Fruit fly (Drosophila melanogaster) whole organism, prepupa: ENCODE results near the gene Cad99C.

Experiments
- Blimp-1 ChIP-seq: fragments of 200-800 bp; sonication (Bioruptor generic); optimal IDR thresholded peaks from 3 replicates; lab custom pipeline; 2017; ENCODE audit warnings: missing biosample characterization, missing genetic modification characterization, mild to moderate bottlenecking, moderate library complexity, missing genetic modification reagents
- CG10631 ChIP-seq: fragments of 200-800 bp; sonication (Bioruptor generic); optimal IDR thresholded peaks from 2 replicates; lab custom pipeline; 2016; ENCODE audit warnings: missing biosample characterization, missing genetic modification characterization
- CG10669 ChIP-seq: fragments of 200-800 bp; sonication (Bioruptor generic); optimal IDR thresholded peaks from 3 replicates; lab custom pipeline; 2018; ENCODE audit warnings: missing biosample characterization, mild to moderate bottlenecking, missing genetic modification characterization, moderate library complexity
- CG11902 ChIP-seq: fragments of 200-800 bp; sonication (Bioruptor generic); optimal IDR thresholded peaks from 3 replicates; lab custom pipeline; 2016; ENCODE audit warnings: missing biosample characterization, missing genetic modification characterization
- CG15336 ChIP-seq: fragments of 200-800 bp; sonication (Bioruptor generic); IDR thresholded peaks from 2 replicates; pipeline ENCODE4 v1.3.6; 2022; ENCODE audit warnings: missing biosample characterization, missing genetic modification characterization
- CG3032 ChIP-seq: fragments of 200-800 bp; optimal IDR thresholded peaks from 2 replicates; lab custom pipeline; 2019; ENCODE audit warnings: missing biosample characterization, mild to moderate bottlenecking, missing genetic modification characterization, moderate library complexity
- CG32006 ChIP-seq: fragments of 200-800 bp; sonication (Bioruptor generic); optimal IDR thresholded peaks from 3 replicates; lab custom pipeline; 2017; ENCODE audit warnings: missing biosample characterization, mild to moderate bottlenecking, missing genetic modification characterization
- CG34406 ChIP-seq: fragments of 200-800 bp; sonication (Bioruptor generic); optimal IDR thresholded peaks from 3 replicates; lab custom pipeline; 2016; ENCODE audit warnings: missing biosample characterization, missing genetic modification characterization
- CG3919 ChIP-seq: fragments of 200-800 bp; sonication (Bioruptor generic); optimal IDR thresholded peaks from 3 replicates; lab custom pipeline; 2016; ENCODE audit warnings: missing biosample characterization, missing genetic modification characterization
- CG4318 ChIP-seq: fragments of 200-800 bp; sonication (Bioruptor generic); optimal IDR thresholded peaks from 3 replicates; lab custom pipeline; 2017; ENCODE audit warnings: missing biosample characterization, mild to moderate bottlenecking, missing genetic modification characterization
- CG6163 ChIP-seq: fragments of 200-800 bp; sonication (Bioruptor generic); IDR thresholded peaks from 3 replicates; pipeline ENCODE4 v1.3.6; 2022; ENCODE audit warnings: missing biosample characterization, missing genetic modification characterization
- CG6792 ChIP-seq: fragments of 200-800 bp; sonication (Bioruptor generic); optimal IDR thresholded peaks from 3 replicates; lab custom pipeline; 2016; ENCODE audit warnings: missing biosample characterization, missing genetic modification characterization
- CG6808 ChIP-seq: fragments of 200-800 bp; sonication (Bioruptor generic); optimal IDR thresholded peaks from 3 replicates; lab custom pipeline; 2017; ENCODE audit warnings: missing biosample characterization, missing genetic modification characterization, mild to moderate bottlenecking, moderate library complexity, missing genetic modification reagents
- CG6854 ChIP-seq: fragments of 200-800 bp; sonication (Bioruptor generic); optimal IDR thresholded peaks from 2 replicates; lab custom pipeline; 2017; ENCODE audit warnings: missing biosample characterization, mild to moderate bottlenecking, missing genetic modification characterization
- CG7368 ChIP-seq: fragments of 200-800 bp; sonication (Bioruptor generic); optimal IDR thresholded peaks from 3 replicates; lab custom pipeline; 2016; ENCODE audit warnings: missing biosample characterization, missing genetic modification characterization
- CG8119 ChIP-seq: fragments of 200-800 bp; sonication (Bioruptor generic); IDR thresholded peaks from 3 replicates; pipeline ENCODE4 v1.3.6; 2022; ENCODE audit warnings: missing biosample characterization, missing genetic modification characterization
- CG8319 ChIP-seq: fragments of 200-800 bp; sonication (Bioruptor generic); optimal IDR thresholded peaks from 3 replicates; lab custom pipeline; 2016; ENCODE audit warnings: missing biosample characterization, missing genetic modification characterization
- CG9139 ChIP-seq: fragments of 200-800 bp; sonication (Bioruptor generic); optimal IDR thresholded peaks from 3 replicates; lab custom pipeline; 2017; ENCODE audit warnings: missing biosample characterization, mild to moderate bottlenecking, missing genetic modification characterization
- Eip75B ChIP-seq: fragments of 200-800 bp; sonication (Bioruptor generic); optimal IDR thresholded peaks from 3 replicates; lab custom pipeline; 2016; ENCODE audit warnings: missing biosample characterization, missing genetic modification characterization
- Eip78C ChIP-seq: fragments of 200-800 bp; sonication (Bioruptor generic); peaks from one replicate; lab custom pipeline; 2016; ENCODE audit warnings: missing biosample characterization, missing genetic modification characterization
- Eip93F ChIP-seq: fragments of 200-800 bp; sonication (Bioruptor generic); optimal IDR thresholded peaks from 2 replicates; lab custom pipeline; 2016; ENCODE audit warnings: missing biosample characterization, mild to moderate bottlenecking, missing genetic modification characterization
- Ets21C ChIP-seq: fragments of 200-800 bp; sonication (Bioruptor generic); optimal IDR thresholded peaks from 3 replicates; lab custom pipeline; 2016; ENCODE audit warnings: missing biosample characterization, missing genetic modification characterization
- Hr38 ChIP-seq: sonication (Bioruptor generic); optimal IDR thresholded peaks from 2 replicates; lab custom pipeline; 2016; ENCODE audit warnings: missing biosample characterization, missing genetic modification characterization
- Hr39 ChIP-seq: fragments of 200-800 bp; sonication (Bioruptor generic); optimal IDR thresholded peaks from 2 replicates; lab custom pipeline; 2016; ENCODE audit warnings: missing biosample characterization, missing genetic modification characterization
- Hr4 ChIP-seq: fragments of 200-800 bp; sonication (Bioruptor generic); optimal IDR thresholded peaks from 3 replicates; lab custom pipeline; 2016; ENCODE audit warnings: missing biosample characterization, missing genetic modification characterization
- Lpt ChIP-seq: fragments of 200-800 bp; sonication (Bioruptor generic); optimal IDR thresholded peaks from 3 replicates; lab custom pipeline; 2016; ENCODE audit warnings: missing biosample characterization, missing genetic modification characterization
- Met ChIP-seq: fragments of 200-800 bp; sonication (Bioruptor generic); optimal IDR thresholded peaks from 3 replicates; lab custom pipeline; 2016; ENCODE audit warnings: missing biosample characterization, missing genetic modification characterization
- OdsH ChIP-seq: fragments of 200-800 bp; sonication (Bioruptor generic); optimal IDR thresholded peaks from 3 replicates; lab custom pipeline; 2016; ENCODE audit warnings: missing biosample characterization, missing genetic modification characterization
- Smox ChIP-seq: fragments of 200-800 bp; sonication (Bioruptor generic); optimal IDR thresholded peaks from 3 replicates; lab custom pipeline; 2016; ENCODE audit warnings: missing biosample characterization, missing genetic modification characterization
- Sox102F ChIP-seq: fragments of 200-800 bp; sonication (Bioruptor generic); optimal IDR thresholded peaks from 2 replicates; lab custom pipeline; 2016; ENCODE audit warnings: missing biosample characterization, mild to moderate bottlenecking, missing genetic modification characterization
- Sox15 ChIP-seq: fragments of 200-800 bp; sonication (Bioruptor generic); optimal IDR thresholded peaks from 3 replicates; lab custom pipeline; 2016; ENCODE audit warnings: missing biosample characterization, missing genetic modification characterization
- acj6 ChIP-seq: fragments of 200-800 bp; sonication (Bioruptor generic); optimal IDR thresholded peaks from 3 replicates; lab custom pipeline; 2016; ENCODE audit warnings: missing biosample characterization, missing genetic modification characterization
- cyc ChIP-seq: fragments of 200-800 bp; sonication (Bioruptor generic); optimal IDR thresholded peaks from 3 replicates; lab custom pipeline; 2016; ENCODE audit warnings: missing biosample characterization, missing genetic modification characterization
- dac ChIP-seq: fragments of 200-800 bp; sonication (Bioruptor generic); optimal IDR thresholded peaks from 2 replicates; lab custom pipeline; 2017; ENCODE audit warnings: missing biosample characterization, mild to moderate bottlenecking, missing genetic modification characterization
- dsx ChIP-seq: fragments of 200-800 bp; optimal IDR thresholded peaks from 3 replicates; lab custom pipeline; 2019; ENCODE audit warnings: missing biosample characterization, mild to moderate bottlenecking, missing genetic modification characterization, moderate library complexity; ENCODE audit not compliant: poor library complexity, severe bottlenecking
- eg ChIP-seq: fragments of 200-800 bp; sonication (Bioruptor generic); IDR thresholded peaks from 3 replicates; pipeline ENCODE4 v1.3.6; 2022; ENCODE audit warnings: missing biosample characterization, missing genetic modification characterization
- esn ChIP-seq: fragments of 200-800 bp; sonication (Bioruptor generic); optimal IDR thresholded peaks from 2 replicates; lab custom pipeline; 2016; ENCODE audit warnings: missing biosample characterization, mild to moderate bottlenecking, missing genetic modification characterization, moderate library complexity
- fd59A ChIP-seq: fragments of 200-800 bp; sonication (Bioruptor generic); optimal IDR thresholded peaks from 2 replicates; lab custom pipeline; 2017; ENCODE audit warnings: missing biosample characterization, mild to moderate bottlenecking, missing genetic modification characterization, missing genetic modification reagents
- fd85E ChIP-seq: fragments of 200-800 bp; sonication (Bioruptor generic); optimal IDR thresholded peaks from 3 replicates; lab custom pipeline; 2016; ENCODE audit warnings: missing biosample characterization, missing genetic modification characterization
- fkh ChIP-seq: fragments of 200-800 bp; sonication (Bioruptor generic); optimal IDR thresholded peaks from 3 replicates; lab custom pipeline; 2017; ENCODE audit warnings: missing biosample characterization, mild to moderate bottlenecking, missing genetic modification characterization, moderate library complexity
- lz ChIP-seq: fragments of 200-800 bp; sonication (Bioruptor generic); optimal IDR thresholded peaks from 3 replicates; lab custom pipeline; 2016; ENCODE audit warnings: missing biosample characterization, missing genetic modification characterization
- net ChIP-seq: fragments of 200-800 bp; sonication (Bioruptor generic); optimal IDR thresholded peaks from 3 replicates; lab custom pipeline; 2016; ENCODE audit warnings: missing biosample characterization, missing genetic modification characterization
- spab ChIP-seq: fragments of 200-800 bp; sonication (Bioruptor generic); optimal IDR thresholded peaks from 2 replicates; lab custom pipeline; 2017; ENCODE audit warnings: missing biosample characterization, mild to moderate bottlenecking, missing genetic modification characterization, missing genetic modification reagents
- svp ChIP-seq: fragments of 200-800 bp; sonication (Bioruptor generic); peaks from one replicate; lab custom pipeline; 2016; ENCODE audit warnings: missing biosample characterization, missing genetic modification characterization
- topi ChIP-seq: fragments of 200-800 bp; sonication (Bioruptor generic); optimal IDR thresholded peaks from 3 replicates; lab custom pipeline; 2016; ENCODE audit warnings: missing biosample characterization, missing genetic modification characterization

The Cad99C gene

DNA sequence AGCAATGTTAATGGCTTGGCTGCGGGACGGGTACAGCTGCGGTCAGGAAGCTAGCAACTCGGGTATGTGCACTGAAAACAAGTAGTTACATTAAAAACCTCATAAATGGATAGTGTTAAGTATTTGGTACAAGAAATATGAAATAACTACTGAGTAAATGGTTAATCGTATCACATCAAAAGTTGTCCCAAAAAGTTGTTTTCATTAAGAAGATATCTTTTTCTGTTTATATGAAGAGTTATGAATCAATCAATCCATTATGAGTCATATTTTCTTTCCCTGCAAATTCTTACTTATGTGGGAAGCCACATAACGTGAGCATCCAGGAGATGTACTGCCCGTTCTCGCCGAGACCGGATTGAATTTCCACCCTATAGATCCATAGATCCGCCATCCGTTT lies 2.7 kb upstream of the Cad99C start (continued):
- TF ChIP-seq acj6 (GFP tag; lab: Kevin White, UChicago): peak; percentile 10
- TF ChIP-seq Hr38 (GFP tag; lab: Kevin White, UChicago): no peak
- TF ChIP-seq CG8119 (GFP tag; lab: Robert Waterston, UW): peak; percentile 21; the same call in 1 of the 3 replicates
- TF ChIP-seq dac (GFP tag; lab: Kevin White, UChicago): no peak
- TF ChIP-seq CG11902 (GFP tag; lab: Kevin White, UChicago): no peak
- TF ChIP-seq spab (GFP tag; lab: Kevin White, UChicago): peak; percentile 15
- TF ChIP-seq CG7368 (GFP tag; lab: Kevin White, UChicago): no peak
- TF ChIP-seq cyc (GFP tag; lab: Kevin White, UChicago): no peak
- TF ChIP-seq CG6163: 0 out of 3 replicates have a peak, but pooled peaks have one; percentile 13
- no peak for TF ChIP-seq Hr39 (GFP tag; lab: Kevin White, UChicago)
- TF ChIP-seq Blimp-1 (GFP tag; lab: Kevin White, UChicago): no peak
- no peak for TF ChIP-seq lz (GFP tag; lab: Kevin White, UChicago)
- no peak for TF ChIP-seq Lpt (GFP tag; lab: Kevin White, UChicago)
- no peak for TF ChIP-seq eg (GFP tag; lab: Robert Waterston, UW)
- no peak for TF ChIP-seq fkh (GFP tag; lab: Kevin White, UChicago)
- TF ChIP-seq CG8319: no peak
- TF ChIP-seq CG4318 (GFP tag; lab: Kevin White, UChicago): no peak
- no peak for TF ChIP-seq CG6854 (GFP tag; lab: Kevin White, UChicago)
- no peak for TF ChIP-seq fd85E (GFP tag; lab: Kevin White, UChicago)
- TF ChIP-seq CG34406 (GFP tag; lab: Kevin White, UChicago): no peak
- no peak for TF ChIP-seq CG9139 (GFP tag; lab: Kevin White, UChicago)
- TF ChIP-seq esn (GFP tag; lab: Kevin White, UChicago): no peak
- TF ChIP-seq Hr4 (GFP tag; lab: Kevin White, UChicago): no peak
- no peak for TF ChIP-seq CG6792 (GFP tag; lab: Kevin White, UChicago)
- TF ChIP-seq OdsH (GFP tag; lab: Kevin White, UChicago): peak; percentile 31
- TF ChIP-seq fd59A (GFP tag; lab: Kevin White, UChicago): peak; percentile 7
- no peak for TF ChIP-seq Eip93F
- TF ChIP-seq Sox102F (GFP tag; lab: Kevin White, UChicago): no peak
- no peak for TF ChIP-seq CG3032
- no peak for TF ChIP-seq Ets21C
- no peak for TF ChIP-seq Sox15
- TF ChIP-seq CG10669 (GFP tag; lab: Kevin White, UChicago): no peak
- TF ChIP-seq dsx: peak; percentile 46
- no peak for TF ChIP-seq Met
- TF ChIP-seq, all 60 proteins: peak for 19

DNA sequence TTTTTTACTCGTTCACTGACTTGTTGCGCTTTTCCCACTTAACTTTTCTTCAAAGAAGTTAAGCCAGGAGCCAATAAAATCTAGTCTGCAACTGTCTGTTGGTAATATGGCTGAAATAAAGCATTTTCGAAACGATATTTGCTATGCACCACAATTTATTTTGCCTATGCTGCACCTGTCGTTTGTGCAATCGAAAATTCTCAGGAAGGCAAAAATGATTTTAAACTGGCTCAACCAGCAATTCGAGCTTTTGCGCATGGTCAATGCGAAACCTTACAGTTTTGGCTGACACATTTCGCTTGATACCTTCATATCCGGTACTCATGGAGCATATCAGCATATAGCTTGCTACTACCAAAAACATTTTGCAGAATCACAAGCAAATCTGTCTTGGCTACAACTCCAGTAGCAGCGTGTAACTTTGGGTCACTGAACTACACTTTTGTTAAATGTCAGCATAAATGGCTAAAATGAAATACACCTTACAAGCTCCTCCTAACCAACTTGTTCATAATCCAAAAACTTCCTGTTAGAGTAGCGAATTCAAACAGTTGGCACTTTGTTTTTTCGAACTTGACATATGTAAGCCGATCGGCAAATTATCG lies 1.6 kb upstream of the Cad99C start:
- no peak for TF ChIP-seq net (GFP tag; lab: Kevin White, UChicago)
- no peak for TF ChIP-seq CG3919
- no peak for TF ChIP-seq dsx
- no peak for TF ChIP-seq acj6 (GFP tag; lab: Kevin White, UChicago)
- no peak for TF ChIP-seq CG9139 (GFP tag; lab: Kevin White, UChicago)
- TF ChIP-seq CG8119 (GFP tag; lab: Robert Waterston, UW): no peak
- TF ChIP-seq CG6808: no peak
- TF ChIP-seq svp: no peak
- TF ChIP-seq Eip93F: no peak
- no peak for TF ChIP-seq dac (GFP tag; lab: Kevin White, UChicago)

DNA sequence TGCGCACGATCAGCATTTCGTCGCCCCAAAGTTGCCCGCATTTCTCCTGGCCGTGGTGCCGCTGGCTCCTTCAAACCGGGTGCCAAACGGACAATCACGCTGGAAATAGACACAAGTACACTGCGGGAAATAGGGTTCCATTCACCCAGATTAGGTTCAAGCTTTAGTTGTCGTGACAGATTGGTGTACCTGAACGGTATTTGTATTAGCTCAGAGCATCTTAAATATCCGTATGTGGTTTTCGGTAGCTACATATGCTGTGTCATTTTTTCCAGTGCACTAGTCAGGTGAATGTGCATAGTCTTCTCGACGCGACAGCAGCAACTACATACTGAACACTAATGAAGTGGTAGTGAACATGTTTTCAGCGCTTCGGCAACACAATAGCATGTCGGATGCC lies 5.7 kb downstream of the Cad99C start:
- TF ChIP-seq topi (GFP tag; lab: Kevin White, UChicago) (no peak), fd85E (GFP tag; lab: Kevin White, UChicago) (no peak), eg (GFP tag; lab: Robert Waterston, UW) (peak; percentile 91), CG10631 (GFP tag; lab: Kevin White, UChicago) (no peak), fkh (GFP tag; lab: Kevin White, UChicago) (no peak), esn (GFP tag; lab: Kevin White, UChicago) (no peak), CG6163 (peak; percentile 91), OdsH (GFP tag; lab: Kevin White, UChicago) (no peak), Ets21C (no peak), CG3919 (no peak), CG3032 (peak; percentile 67), CG32006 (GFP tag; lab: Kevin White, UChicago) (peak; percentile 94), Lpt (GFP tag; lab: Kevin White, UChicago) (peak; percentile 48), Sox15 (peak; percentile 3), CG15336 (GFP tag; lab: Robert Waterston, UW) (peak; percentile 92), CG8319 (no peak), Smox (GFP tag; lab: Kevin White, UChicago) (no peak), Eip78C (GFP tag; lab: Kevin White, UChicago) (no peak), CG6854 (GFP tag; lab: Kevin White, UChicago) (no peak), Eip75B (no peak), spab (GFP tag; lab: Kevin White, UChicago) (no peak), CG10669 (GFP tag; lab: Kevin White, UChicago) (no peak), CG6808 (no peak), net (GFP tag; lab: Kevin White, UChicago) (no peak), svp (no peak), CG11902 (GFP tag; lab: Kevin White, UChicago) (no peak), dac (GFP tag; lab: Kevin White, UChicago) (peak; percentile 86)
